Worm (Caenorhabditis elegans) whole organism, young adult: ENCODE results near the gene nra-3.

Experiments used
- B0035.1 ChIP-seq: sonication (generic microtip); optimal IDR thresholded peaks from 2 replicates; lab custom pipeline; 2016; ENCODE audit warnings: missing genetic modification characterization, mild to moderate bottlenecking, missing compliant biosample characterization, missing genotype, missing genetic modification reagents
- C06A6.2 ChIP-seq: fragments of 200-800 bp; sonication (Bioruptor generic); conservative IDR thresholded peaks from 2 replicates; pipeline ENCODE4 v1.3.6; 2022; ENCODE audit warnings: missing genetic modification characterization, missing compliant biosample characterization
- D2030.7 ChIP-seq: fragments of 200-800 bp; sonication (Bioruptor generic); IDR thresholded peaks from 2 replicates; pipeline ENCODE4 v1.3.6; 2022; ENCODE audit warnings: missing genetic modification reagents, missing genetic modification characterization, missing compliant biosample characterization
- F10E7.11 ChIP-seq: sonication (generic microtip); optimal IDR thresholded peaks from 2 replicates; lab custom pipeline; 2017; ENCODE audit warnings: mild to moderate bottlenecking, missing genetic modification characterization, moderate library complexity, missing compliant biosample characterization
- F49E8.2 ChIP-seq: sonication (generic microtip); optimal IDR thresholded peaks from 3 replicates; lab custom pipeline; 2017; ENCODE audit warnings: missing genetic modification characterization, mild to moderate bottlenecking, missing compliant biosample characterization, antibody characterized with exemption, moderate library complexity; ENCODE audit not compliant: insufficient read depth
- F57A8.1 ChIP-seq: fragments of 200-800 bp; sonication (Bioruptor generic); optimal IDR thresholded peaks from 2 replicates; lab custom pipeline; 2018; ENCODE audit warnings: mild to moderate bottlenecking, missing genetic modification characterization, moderate library complexity, missing compliant biosample characterization
- K11D2.4 ChIP-seq: fragments of 200-800 bp; sonication (Bioruptor generic); IDR thresholded peaks from 2 replicates; pipeline ENCODE4 v1.3.6; 2022; ENCODE audit warnings: missing genetic modification reagents, missing genetic modification characterization, missing compliant biosample characterization
- Y53G8AR.9 ChIP-seq: fragments of 200-800 bp; sonication (Bioruptor generic); conservative IDR thresholded peaks from 2 replicates; pipeline ENCODE4 v1.3.6; 2022; ENCODE audit warnings: missing genetic modification reagents, missing genetic modification characterization, missing compliant biosample characterization
- akir-1 ChIP-seq: fragments of 200-800 bp; sonication (Bioruptor generic); optimal IDR thresholded peaks from 2 replicates; lab custom pipeline; 2018; ENCODE audit warnings: mild to moderate bottlenecking, missing genetic modification characterization, moderate library complexity, missing compliant biosample characterization
- ama-1 ChIP-seq, 3 experiments: fragments of 150-350 bp in 1 of 3; sonication (generic microtip) in 2 of 3; optimal IDR thresholded peaks; 2 replicates each; lab custom pipeline; 2014 to 2018; ENCODE audit warnings: missing biosample characterization in 2 of 3, missing genetic modification characterization in 2 of 3, missing genetic modification reagents in 2 of 3
- aptf-3 ChIP-seq: fragments of 200-800 bp; sonication (Bioruptor generic); IDR thresholded peaks from 2 replicates; pipeline ENCODE4 v1.3.6; 2022; ENCODE audit warnings: missing genetic modification characterization, missing compliant biosample characterization
- attf-6 ChIP-seq: fragments of 200-800 bp; sonication (Bioruptor generic); IDR thresholded peaks from 2 replicates; pipeline ENCODE4 v1.3.6; 2022; ENCODE audit warnings: missing genetic modification reagents, missing genetic modification characterization, missing compliant biosample characterization
- ccch-3 ChIP-seq: fragments of 200-800 bp; sonication (Bioruptor generic); optimal IDR thresholded peaks from 2 replicates; lab custom pipeline; 2018; ENCODE audit warnings: mild to moderate bottlenecking, missing genetic modification characterization, missing compliant biosample characterization
- cebp-1 ChIP-seq, 2 experiments: fragments of 200-800 bp in 1 of 2; sonication (Bioruptor generic) in 1 of 2; sonication (generic microtip) in 1 of 2; IDR thresholded peaks in 1 of 2; optimal IDR thresholded peaks in 1 of 2; 2 replicates each; pipeline versions ENCODE4 v1.3.6 to Lab custom; 2017 to 2022; ENCODE audit warnings: missing compliant biosample characterization in 2 of 2, missing genetic modification characterization in 2 of 2, mild to moderate bottlenecking in 1 of 2, missing genetic modification reagents in 1 of 2, moderate library complexity in 1 of 2
- cebp-2 ChIP-seq: fragments of 200-800 bp; sonication (Bioruptor generic); IDR thresholded peaks from 2 replicates; pipeline ENCODE4 v1.3.6; 2022; ENCODE audit warnings: missing genetic modification characterization, missing compliant biosample characterization
- ceh-27 ChIP-seq: fragments of 200-800 bp; sonication (Bioruptor generic); optimal IDR thresholded peaks from 2 replicates; lab custom pipeline; 2018; ENCODE audit warnings: mild to moderate bottlenecking, missing genetic modification characterization, moderate library complexity, missing compliant biosample characterization
- dox-1 ChIP-seq: fragments of 200-800 bp; sonication (Bioruptor generic); IDR thresholded peaks from 2 replicates; pipeline ENCODE4 v1.3.6; 2022; ENCODE audit warnings: missing genetic modification reagents, missing genetic modification characterization, missing compliant biosample characterization
- egl-44 ChIP-seq: fragments of 200-800 bp; sonication (Bioruptor generic); IDR thresholded peaks from 2 replicates; pipeline ENCODE4 v1.3.6; 2022; ENCODE audit warnings: missing genetic modification reagents, missing genetic modification characterization, missing compliant biosample characterization
- ekl-4 ChIP-seq: fragments of 200-800 bp; sonication (Bioruptor generic); IDR thresholded peaks from 2 replicates; pipeline ENCODE4 v1.3.6; 2022; ENCODE audit warnings: missing genetic modification reagents, missing genetic modification characterization, missing compliant biosample characterization
- fkh-3 ChIP-seq: sonication (generic microtip); optimal IDR thresholded peaks from 2 replicates; lab custom pipeline; 2016; ENCODE audit warnings: mild to moderate bottlenecking, missing genetic modification characterization, missing compliant biosample characterization
- hmg-1.2 ChIP-seq: fragments of 200-800 bp; sonication (Bioruptor generic); IDR thresholded peaks from 2 replicates; pipeline ENCODE4 v1.3.6; 2022; ENCODE audit warnings: missing genetic modification reagents, missing genetic modification characterization, missing compliant biosample characterization
- hmg-20 ChIP-seq: fragments of 200-800 bp; sonication (Bioruptor generic); IDR thresholded peaks from 2 replicates; pipeline ENCODE4 v1.3.6; 2022; ENCODE audit warnings: missing genetic modification reagents, missing genetic modification characterization, missing compliant biosample characterization
- hsf-1 ChIP-seq: fragments of 200-800 bp; sonication (Bioruptor generic); IDR thresholded peaks from 2 replicates; pipeline ENCODE4 v1.3.6; 2022; ENCODE audit warnings: missing genetic modification reagents, missing genetic modification characterization, missing compliant biosample characterization
- lin-26 ChIP-seq: fragments of 200-800 bp; sonication (Bioruptor generic); IDR thresholded peaks from 2 replicates; pipeline ENCODE4 v1.3.6; 2022; ENCODE audit warnings: missing genetic modification reagents, missing genetic modification characterization, missing compliant biosample characterization
- lir-1 ChIP-seq: fragments of 200-800 bp; sonication (Bioruptor generic); conservative IDR thresholded peaks from 2 replicates; pipeline ENCODE4 v1.3.6; 2022; ENCODE audit warnings: missing genetic modification reagents, missing genetic modification characterization, missing compliant biosample characterization
- lsy-27 ChIP-seq: sonication (generic microtip); optimal IDR thresholded peaks from 2 replicates; lab custom pipeline; 2017; ENCODE audit warnings: missing genetic modification characterization, mild to moderate bottlenecking, missing compliant biosample characterization, antibody characterized with exemption, missing genotype, borderline replicate concordance; ENCODE audit not compliant: insufficient read depth
- madf-3 ChIP-seq: fragments of 200-800 bp; sonication (Bioruptor generic); IDR thresholded peaks from 2 replicates; pipeline ENCODE4 v1.3.6; 2022; ENCODE audit warnings: missing genetic modification reagents, missing genetic modification characterization, missing compliant biosample characterization
- mel-28 ChIP-seq: sonication (generic microtip); optimal IDR thresholded peaks from 2 replicates; lab custom pipeline; 2016; ENCODE audit warnings: borderline replicate concordance, mild to moderate bottlenecking, missing genetic modification characterization, missing compliant biosample characterization
- nfya-1 ChIP-seq: sonication (generic microtip); optimal IDR thresholded peaks from 2 replicates; lab custom pipeline; 2017; ENCODE audit warnings: antibody characterized with exemption, missing compliant biosample characterization, missing genetic modification characterization, borderline replicate concordance; ENCODE audit not compliant: insufficient read depth
- nhr-90 ChIP-seq: sonication (generic microtip); optimal IDR thresholded peaks from 2 replicates; lab custom pipeline; 2016; ENCODE audit warnings: missing genotype, mild to moderate bottlenecking, missing genetic modification characterization, missing compliant biosample characterization
- rcor-1 ChIP-seq: fragments of 200-800 bp; sonication (Bioruptor generic); IDR thresholded peaks from 2 replicates; pipeline ENCODE4 v1.3.6; 2022; ENCODE audit warnings: missing genetic modification reagents, missing genetic modification characterization, missing compliant biosample characterization
- rec-8 ChIP-seq, 2 experiments: sonication (generic microtip); optimal IDR thresholded peaks; 2 replicates each; lab custom pipeline; 2016; ENCODE audit warnings: mild to moderate bottlenecking in 2 of 2, missing genetic modification characterization in 2 of 2, missing genetic modification reagents in 2 of 2, missing genotype in 2 of 2, missing biosample characterization in 1 of 2, missing compliant biosample characterization in 1 of 2, moderate library complexity in 1 of 2
- rpc-1 ChIP-seq, 2 experiments: fragments of 150-350 bp in 1 of 2; sonication (generic microtip) in 1 of 2; optimal IDR thresholded peaks; 2 replicates each; lab custom pipeline; 2014 to 2018; ENCODE audit warnings: missing biosample characterization in 1 of 2, missing genetic modification characterization in 1 of 2, missing genetic modification reagents in 1 of 2, missing genotype in 1 of 2
- snpc-1.1 ChIP-seq: sonication (generic microtip); optimal IDR thresholded peaks from 2 replicates; lab custom pipeline; 2017; ENCODE audit warnings: missing genetic modification characterization, mild to moderate bottlenecking, missing compliant biosample characterization, antibody characterized with exemption, moderate library complexity, missing genotype, missing genetic modification reagents; ENCODE audit not compliant: insufficient read depth
- snpc-4 ChIP-seq, 5 experiments: fragments of 150-350 bp in 1 of 5; sonication (generic microtip) in 4 of 5; optimal IDR thresholded peaks; 2 replicates each; lab custom pipeline; 2014 to 2018; ENCODE audit warnings: missing genetic modification characterization in 5 of 5, missing biosample characterization in 3 of 5, antibody characterized with exemption in 2 of 5, mild to moderate bottlenecking in 2 of 5, missing compliant biosample characterization in 2 of 5, missing genotype in 2 of 5, moderate library complexity in 2 of 5, missing genetic modification reagents in 1 of 5
- sptf-2 ChIP-seq: fragments of 200-800 bp; sonication (Bioruptor generic); optimal IDR thresholded peaks from 2 replicates; lab custom pipeline; 2018; ENCODE audit warnings: mild to moderate bottlenecking, missing genetic modification characterization, missing compliant biosample characterization
- unc-130 ChIP-seq: sonication (generic microtip); optimal IDR thresholded peaks from 2 replicates; lab custom pipeline; 2016; ENCODE audit warnings: missing genetic modification reagents, missing genetic modification characterization, missing compliant biosample characterization
- unc-62 ChIP-seq: fragments of 150-350 bp; optimal IDR thresholded peaks from 2 replicates; lab custom pipeline; 2014; ENCODE audit warnings: missing biosample characterization, missing genetic modification reagents, missing genetic modification characterization
- zim-3 ChIP-seq: sonication (generic microtip); optimal IDR thresholded peaks from 2 replicates; lab custom pipeline; 2017; ENCODE audit warnings: mild to moderate bottlenecking, missing genetic modification characterization, moderate library complexity, missing compliant biosample characterization
- ztf-22 ChIP-seq: fragments of 200-800 bp; sonication (Bioruptor generic); optimal IDR thresholded peaks from 2 replicates; lab custom pipeline; 2018; ENCODE audit warnings: mild to moderate bottlenecking, missing genetic modification characterization, moderate library complexity, missing compliant biosample characterization
- ztf-26 ChIP-seq: sonication (generic microtip); optimal IDR thresholded peaks from 2 replicates; lab custom pipeline; 2017; ENCODE audit warnings: missing genetic modification characterization, missing compliant biosample characterization
- ztf-28 ChIP-seq: fragments of 200-800 bp; sonication (Bioruptor generic); IDR thresholded peaks from 2 replicates; pipeline ENCODE4 v1.3.6; 2022; ENCODE audit warnings: missing genetic modification reagents, missing genetic modification characterization, missing compliant biosample characterization

Gene nra-3

ce11 chrX:9931362-9931761, at the start of gene nra-3:
nra-3 (minus strand) TSS chrX:9931462.
- no peak for TF ChIP-seq ama-1 (optimal IDR thresholded peaks at IDR 0.05; lab: Kevin White, UChicago)
- TF ChIP-seq ama-1 (GFP tag; optimal IDR thresholded peaks at IDR 0.05; lab: Kevin White, UChicago): no peak
- no peak for TF ChIP-seq snpc-4 (GFP tag; optimal IDR thresholded peaks at IDR 0.05; lab: Kevin White, UChicago)
- TF ChIP-seq snpc-4 (tag; optimal IDR thresholded peaks at IDR 0.05; lab: Kevin White, UChicago): no peak
- no peak for TF ChIP-seq aptf-3
- no peak for TF ChIP-seq hmg-20
- TF ChIP-seq B0035.1 (tag; lab: Kevin White, UChicago): no peak
- no peak for TF ChIP-seq zim-3 (tag; lab: Kevin White, UChicago)
- no peak for TF ChIP-seq rcor-1 (GFP tag; lab: Robert Waterston, UW)
- TF ChIP-seq nhr-90 (tag; lab: Kevin White, UChicago): no peak
- no peak for TF ChIP-seq snpc-1.1 (tag; lab: Kevin White, UChicago)
- TF ChIP-seq unc-62: no peak
- TF ChIP-seq akir-1: no peak
- TF ChIP-seq ekl-4 (GFP tag; lab: Robert Waterston, UW): no peak
- TF ChIP-seq ztf-22: no peak
- no peak for TF ChIP-seq hsf-1
- TF ChIP-seq lir-1: no peak
- no peak for TF ChIP-seq dox-1 (GFP tag; lab: Robert Waterston, UW)
- no peak for TF ChIP-seq nfya-1
- no peak for TF ChIP-seq cebp-1 (GFP tag; IDR thresholded peaks at IDR 0.05; lab: Robert Waterston, UW)
- TF ChIP-seq cebp-1 (tag; optimal IDR thresholded peaks at IDR 0.05; lab: Kevin White, UChicago): no peak
- no peak for TF ChIP-seq lin-26 (GFP tag; lab: Robert Waterston, UW)
- TF ChIP-seq, all 124 proteins: peak for 0

ce11 chrX:9976206-9976605, 44.9 kb upstream of the nra-3 start, which contains the start of gene mgl-1:
mgl-1 (minus strand) TSS chrX:9976306.
- TF ChIP-seq egl-44 (GFP tag; lab: Robert Waterston, UW): no peak
- no peak for TF ChIP-seq madf-3 (GFP tag; lab: Robert Waterston, UW)
- no peak for TF ChIP-seq unc-62
- TF ChIP-seq ztf-26 (tag; lab: Kevin White, UChicago): no peak
- TF ChIP-seq C06A6.2 (GFP tag; lab: Robert Waterston, UW): no peak
- TF ChIP-seq sptf-2: no peak
- no peak for TF ChIP-seq zim-3 (tag; lab: Kevin White, UChicago)

ce11 chrX:9965275-9965674, 34.0 kb upstream of the nra-3 start, which contains the start of gene pssy-1:
pssy-1 (plus strand) TSS chrX:9965592.
- TF ChIP-seq D2030.7 (GFP tag; lab: Robert Waterston, UW) (no peak), K11D2.4 (GFP tag; lab: Robert Waterston, UW) (no peak), lsy-27 (no peak), ceh-27 (GFP tag; lab: Kevin White, UChicago) (no peak), Y53G8AR.9 (GFP tag; lab: Robert Waterston, UW) (no peak), F57A8.1 (no peak), hmg-1.2 (GFP tag; lab: Robert Waterston, UW) (no peak), rec-8 (tag; optimal IDR thresholded peaks at IDR 0.05; lab: Kevin White, UChicago) (no peak)

ce11 chrX:9962535-9962934, 31.3 kb upstream of the nra-3 start:
- TF ChIP-seq ccch-3 (GFP tag; lab: Kevin White, UChicago): no peak
- no peak for TF ChIP-seq unc-130 (GFP tag; lab: Kevin White, UChicago)
- no peak for TF ChIP-seq ztf-22
- no peak for TF ChIP-seq Y53G8AR.9 (GFP tag; lab: Robert Waterston, UW)
- no peak for TF ChIP-seq F49E8.2
- TF ChIP-seq ztf-28 (GFP tag; lab: Robert Waterston, UW): no peak
- no peak for TF ChIP-seq mel-28
- no peak for TF ChIP-seq fkh-3 (tag; lab: Kevin White, UChicago)
- no peak for TF ChIP-seq lin-26 (GFP tag; lab: Robert Waterston, UW)
- no peak for TF ChIP-seq F10E7.11 (tag; lab: Kevin White, UChicago)
- no peak for TF ChIP-seq cebp-2 (GFP tag; lab: Robert Waterston, UW)
- TF ChIP-seq rpc-1 (optimal IDR thresholded peaks at IDR 0.05; lab: Kevin White, UChicago): no peak
- TF ChIP-seq rpc-1 (tag; optimal IDR thresholded peaks at IDR 0.05; lab: Kevin White, UChicago): no peak
- no peak for TF ChIP-seq hsf-1
- no peak for TF ChIP-seq attf-6 (GFP tag; lab: Robert Waterston, UW)
- TF ChIP-seq madf-3 (GFP tag; lab: Robert Waterston, UW): no peak
